Fruit fly (Drosophila melanogaster): ENCODE measurements around the gene CG11247.

The CG11247 gene

DNA sequence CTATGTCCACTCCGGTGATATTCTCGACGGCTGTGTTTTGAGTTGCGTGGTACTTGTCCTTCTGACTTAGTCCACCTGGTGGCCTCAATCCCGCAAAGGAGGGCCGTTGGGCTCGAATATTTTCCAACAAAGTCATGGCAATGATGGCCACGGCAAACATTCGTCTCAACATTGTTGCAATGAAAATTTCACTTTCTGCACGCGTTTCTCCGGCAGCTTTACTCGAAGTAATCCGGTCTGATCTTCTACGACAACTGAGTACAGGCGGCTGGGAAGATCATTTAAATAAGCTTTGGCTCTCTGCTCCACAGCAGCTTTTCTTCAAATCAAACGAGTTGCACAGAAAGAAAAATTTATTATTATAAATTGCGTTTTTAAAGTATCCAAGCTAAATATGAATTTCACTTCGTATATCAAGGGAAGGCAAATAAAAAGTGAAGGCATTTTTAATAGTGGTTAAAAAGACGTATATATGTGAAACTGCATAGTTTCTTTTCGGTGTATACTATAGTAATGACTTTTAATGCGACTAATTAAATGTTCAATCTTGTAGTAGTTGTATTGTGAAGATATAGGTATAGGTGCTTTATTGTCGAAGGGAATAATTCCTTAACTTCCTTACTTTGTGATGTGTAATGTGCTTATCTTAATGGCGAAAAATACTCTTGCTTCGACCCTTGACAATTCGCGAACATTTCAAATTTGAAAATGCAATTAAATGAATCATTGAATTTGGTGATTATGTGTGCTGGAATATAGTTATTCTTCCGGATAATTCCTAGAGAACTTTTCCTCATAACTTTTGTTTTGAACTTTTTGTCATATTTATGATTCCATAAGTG is 9.8 kb upstream of the CG11247 start, which contains the start of gene CG14567 (continued):
- TF ChIP-seq GATAe (GFP tag; conservative IDR thresholded peaks at IDR 0.05) (no peak), Bteb2 (GFP tag; optimal IDR thresholded peaks at IDR 0.05) (no peak), CG17802 (tag; optimal IDR thresholded peaks at IDR 0.05) (no peak), CG6791 (GFP tag; IDR thresholded peaks at IDR 0.05; ENCODE audit: partially characterized antibody) (no peak), CG11504 (tag; optimal IDR thresholded peaks at IDR 0.05) (peak; percentile 71), cato (GFP tag; optimal IDR thresholded peaks at IDR 0.05; ENCODE audit: borderline replicate concordance) (no peak), zfh1 (GFP tag; IDR thresholded peaks at IDR 0.05) (peak; percentile 43; the same call in 2 of the 3 replicates), sd (tag; optimal IDR thresholded peaks at IDR 0.05) (no peak), CG32532 (GFP tag; IDR thresholded peaks at IDR 0.05) (peak; percentile 54), CG6272 (GFP tag; IDR thresholded peaks at IDR 0.05) (no peak), C15 (GFP tag; IDR thresholded peaks at IDR 0.05) (no peak), CG12744 (GFP tag; optimal IDR thresholded peaks at IDR 0.05) (no peak), CG6765 (GFP tag; optimal IDR thresholded peaks at IDR 0.05) (no peak), grau (tag; optimal IDR thresholded peaks at IDR 0.05) (peak; percentile 30), CG12391 (tag; optimal IDR thresholded peaks at IDR 0.05) (peak; percentile 36), gem (tag; optimal IDR thresholded peaks at IDR 0.05) (peak; percentile 63), CG7839 (tag; optimal IDR thresholded peaks at IDR 0.05) (peak; percentile 52), tgo (GFP tag; IDR thresholded peaks at IDR 0.05) (peak; percentile 45; the same call in 2 of the 3 replicates), CG17385 (GFP tag; optimal IDR thresholded peaks at IDR 0.05) (peak; percentile 5), gce (GFP tag; IDR thresholded peaks at IDR 0.05) (0 out of 3 replicates have a peak, but pooled peaks have one; percentile 42), Dll (GFP tag; IDR thresholded peaks at IDR 0.05; ENCODE audit: partially characterized antibody) (no peak), CG7786 (GFP tag; optimal IDR thresholded peaks at IDR 0.05) (no peak), CG10366 (GFP tag; IDR thresholded peaks at IDR 0.05) (peak; percentile 21; the same call in 1 of the 2 replicates), chn (GFP tag; optimal IDR thresholded peaks at IDR 0.05) (no peak), Sry-β (GFP tag; optimal IDR thresholded peaks at IDR 0.05) (no peak), Six4 (GFP tag; optimal IDR thresholded peaks at IDR 0.05) (no peak), hth (optimal IDR thresholded peaks at IDR 0.05) (no peak), psq (GFP tag; optimal IDR thresholded peaks at IDR 0.05) (no peak), CG4282 (GFP tag; optimal IDR thresholded peaks at IDR 0.05) (no peak), Tbp (GFP tag; optimal IDR thresholded peaks at IDR 0.05) (no peak), pita (GFP tag; optimal IDR thresholded peaks at IDR 0.05) (no peak), ranshi (GFP tag; IDR thresholded peaks at IDR 0.05) (peak; percentile 52; the same call in 1 of the 2 replicates), Ravus (GFP tag; IDR thresholded peaks at IDR 0.05) (no peak), emc (GFP tag; optimal IDR thresholded peaks at IDR 0.05) (no peak), CG11696 (GFP tag; IDR thresholded peaks at IDR 0.05) (no peak), Dek (tag; optimal IDR thresholded peaks at IDR 0.05) (no peak), pfk (GFP tag; optimal IDR thresholded peaks at IDR 0.05) (no peak), CG31441 (GFP tag; IDR thresholded peaks at IDR 0.05) (peak; percentile 37; the same call in 1 of the 2 replicates), Xrp1 (GFP tag; IDR thresholded peaks at IDR 0.05) (peak; percentile 45; the same call in 1 of the 2 replicates), CG17829 (tag; optimal IDR thresholded peaks at IDR 0.05) (no peak), YL-1 (GFP tag; optimal IDR thresholded peaks at IDR 0.05) (no peak), ATbp (GFP tag; optimal IDR thresholded peaks at IDR 0.05) (peak; percentile 42), rib (GFP tag; IDR thresholded peaks at IDR 0.05) (no peak), CG11456 (GFP tag; IDR thresholded peaks at IDR 0.05) (no peak), sisA (GFP tag; IDR thresholded peaks at IDR 0.05) (peak; percentile 22; the same call in 1 of the 2 replicates), lmd (GFP tag; IDR thresholded peaks at IDR 0.05) (peak; percentile 36; the same call in 1 of the 2 replicates), ttk (GFP tag; IDR thresholded peaks at IDR 0.05) (0 out of 2 replicates have a peak, but pooled peaks have one; percentile 27), ase (GFP tag; IDR thresholded peaks at IDR 0.05) (peak; percentile 12; the same call in 1 of the 3 replicates), hkb (optimal IDR thresholded peaks at IDR 0.05) (no peak), hkb (GFP tag; IDR thresholded peaks at IDR 0.05) (peak; percentile 44; the same call in 1 of the 2 replicates)
